Fruit fly (Drosophila melanogaster): ENCODE data around the gene CG14720.

DNA sequence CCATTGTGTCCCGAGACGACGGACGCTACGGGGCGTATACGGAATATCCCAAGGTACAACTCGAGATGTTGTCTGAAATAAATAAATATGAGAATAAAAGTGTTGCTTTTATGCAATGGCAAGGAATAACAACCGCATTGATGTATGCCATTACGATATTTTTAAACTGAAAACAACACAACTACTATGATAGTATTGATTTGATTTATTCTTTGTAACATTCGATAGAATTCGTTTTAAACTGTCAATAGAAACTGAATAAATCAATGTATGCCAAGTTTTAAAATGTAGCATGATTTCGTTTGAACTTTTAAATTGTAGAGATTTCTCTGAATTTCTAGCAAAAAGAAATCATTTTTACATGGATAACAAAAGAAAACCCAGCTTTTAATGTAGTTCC, 15.3 kb upstream of the CG14720 start, which contains the start of gene CG14717:
- TF ChIP-seq CG4318 (GFP tag; optimal IDR thresholded peaks at IDR 0.05) (no peak), svp (GFP tag) (no peak)
